Worm (Caenorhabditis elegans): ENCODE measurements around the gene txt-12.

Gene txt-12

ce11 chrV:15060595-15060994 lies 32.2 kb upstream of the txt-12 start:
- no peak for TF ChIP-seq D1046.2 (GFP tag; IDR thresholded peaks at IDR 0.05)
- no peak for TF ChIP-seq lsy-2 (tag; optimal IDR thresholded peaks at IDR 0.05)
- no peak for TF ChIP-seq daf-19 (GFP tag; conservative IDR thresholded peaks at IDR 0.05)
- no peak for TF ChIP-seq daf-12 (tag; optimal IDR thresholded peaks at IDR 0.05)
- no peak for TF ChIP-seq tag-97 (GFP tag; IDR thresholded peaks at IDR 0.05)
- TF ChIP-seq mep-1 (tag; optimal IDR thresholded peaks at IDR 0.05) = no peak
- peak; percentile 73 for TF ChIP-seq aha-1 (tag)
- TF ChIP-seq unc-62 (GFP tag; optimal IDR thresholded peaks at IDR 0.05 in 1 of 2) = peak in 1 of 2 experiments; percentile 18
- TF ChIP-seq unc-62 (tag; optimal IDR thresholded peaks at IDR 0.05) = no peak
- no peak for TF ChIP-seq egl-27 (tag; optimal IDR thresholded peaks at IDR 0.05)
- no peak for TF ChIP-seq hlh-30 (tag; optimal IDR thresholded peaks at IDR 0.05; ENCODE audit: insufficient read depth)

- TF ChIP-seq zfp-3 (GFP tag; conservative IDR thresholded peaks at IDR 0.05) (no peak), mxl-3 (GFP tag; optimal IDR thresholded peaks at IDR 0.05) (no peak), T20F7.1 (GFP tag; optimal IDR thresholded peaks at IDR 0.05) (no peak), zag-1 (tag; optimal IDR thresholded peaks at IDR 0.05) (no peak), unc-130 (GFP tag; optimal IDR thresholded peaks at IDR 0.05) (no peak), hif-1 (tag; optimal IDR thresholded peaks at IDR 0.05) (no peak), daf-8 (GFP tag; IDR thresholded peaks at IDR 0.05) (no peak), ceh-82 (tag; optimal IDR thresholded peaks at IDR 0.05) (no peak), ZK546.5 (tag; optimal IDR thresholded peaks at IDR 0.05) (no peak), D1046.2 (GFP tag; IDR thresholded peaks at IDR 0.05) (no peak), lin-29 (GFP tag; IDR thresholded peaks at IDR 0.05) (no peak), madf-5 (GFP tag; IDR thresholded peaks at IDR 0.05) (no peak), ZK337.2 (GFP tag; IDR thresholded peaks at IDR 0.05) (no peak)
Observed at ce11 chrV:15063987-15064386, 28.8 kb upstream of the txt-12 start, which contains the start of gene rap-2. Gene rap-2, minus strand, starts transcription at chrV:15064087.

- peak; percentile 40; the same call in 1 of the 2 replicates for TF ChIP-seq hmg-1.1 (GFP tag; IDR thresholded peaks at IDR 0.05)
- no peak for TF ChIP-seq unc-62 (GFP tag; optimal IDR thresholded peaks at IDR 0.05 in 1 of 2)
- no peak for TF ChIP-seq unc-62 (tag; optimal IDR thresholded peaks at IDR 0.05)
- TF ChIP-seq dmd-9 (GFP tag; IDR thresholded peaks at IDR 0.05) = peak; percentile 49; the same call in 1 of the 2 replicates
- TF ChIP-seq spr-3 (GFP tag; optimal IDR thresholded peaks at IDR 0.05) = peak; percentile 38
- no peak for TF ChIP-seq spr-1 (tag; optimal IDR thresholded peaks at IDR 0.05)
- TF ChIP-seq nhr-102 (tag; optimal IDR thresholded peaks at IDR 0.05) = no peak
- TF ChIP-seq unc-130 (GFP tag; optimal IDR thresholded peaks at IDR 0.05) = no peak
- TF ChIP-seq nhr-6 (tag; optimal IDR thresholded peaks at IDR 0.05) = peak; percentile 60
- TF ChIP-seq set-16 (GFP tag; IDR thresholded peaks at IDR 0.05) = peak; percentile 52
- 0 out of 2 replicates have a peak, but pooled peaks have one; percentile 34 for TF ChIP-seq egl-43 (GFP tag; IDR thresholded peaks at IDR 0.05)
- TF ChIP-seq rbr-2 (tag; optimal IDR thresholded peaks at IDR 0.05) = peak; percentile 15
- TF ChIP-seq lim-7 (GFP tag; IDR thresholded peaks at IDR 0.05) = no peak
- TF ChIP-seq mes-2 (tag; optimal IDR thresholded peaks at IDR 0.05; ENCODE audit: poor library complexity, severe bottlenecking) = peak; percentile 53
- TF ChIP-seq hif-1 (tag; optimal IDR thresholded peaks at IDR 0.05) = peak in 1 of 2 experiments; percentile 21
- no peak for TF ChIP-seq pqm-1 (tag; optimal IDR thresholded peaks at IDR 0.05)
- TF ChIP-seq daf-8 (GFP tag; IDR thresholded peaks at IDR 0.05) = no peak
- peak; percentile 26 for TF ChIP-seq dve-1 (tag; optimal IDR thresholded peaks at IDR 0.05; ENCODE audit: insufficient read depth)
- TF ChIP-seq dmd-6 (GFP tag; IDR thresholded peaks at IDR 0.05) = peak; percentile 7; the same call in 1 of the 2 replicates
- peak; percentile 10 for TF ChIP-seq lin-13 (GFP tag; optimal IDR thresholded peaks at IDR 0.05)
- peak; percentile 16 for TF ChIP-seq nhr-77 (tag; optimal IDR thresholded peaks at IDR 0.05)
- TF ChIP-seq F44E2.7 (GFP tag; IDR thresholded peaks at IDR 0.05) = no peak
- TF ChIP-seq hlh-11 (tag; optimal IDR thresholded peaks at IDR 0.05) = peak; percentile 56
- peak; percentile 28 for TF ChIP-seq mep-1 (tag; optimal IDR thresholded peaks at IDR 0.05)
- TF ChIP-seq lsy-2 (tag; optimal IDR thresholded peaks at IDR 0.05) = peak in 1 of 2 experiments; percentile 28
- 0 out of 2 replicates have a peak, but pooled peaks have one; percentile 7 for TF ChIP-seq lin-38 (GFP tag; IDR thresholded peaks at IDR 0.05)
- TF ChIP-seq dpl-1 (GFP tag; optimal IDR thresholded peaks at IDR 0.05) = peak; percentile 31
- TF ChIP-seq aha-1 (tag) = no peak
Observed at ce11 chrV:15065068-15065744, 27.6 kb upstream of the txt-12 start, which contains the start of gene C25D7.9. Gene C25D7.9, plus strand, starts transcription at chrV:15065135.

All from whole organism, L4 larva.